Worm (Caenorhabditis elegans) whole organism, young adult: ENCODE results near the gene mnk-1.
A peak's percentile ranks its signal among the peaks of the same experiment; 100 is the strongest.

ENCODE experiments used
- B0336.3 ChIP-seq: fragments of 200-800 bp; sonication (Bioruptor generic); IDR thresholded peaks from 2 replicates; pipeline ENCODE4 v1.3.6; 2022; ENCODE audit warnings: missing genetic modification characterization, missing compliant biosample characterization
- F23B12.7 ChIP-seq: sonication (generic microtip); optimal IDR thresholded peaks from 2 replicates; lab custom pipeline; 2017; ENCODE audit warnings: missing genetic modification characterization, mild to moderate bottlenecking, missing compliant biosample characterization, antibody characterized with exemption, moderate library complexity; ENCODE audit not compliant: insufficient read depth
- F33H1.4 ChIP-seq: fragments of 200-800 bp; sonication (Bioruptor generic); IDR thresholded peaks from 2 replicates; pipeline ENCODE4 v1.3.6; 2022; ENCODE audit warnings: missing genetic modification reagents, missing genetic modification characterization, missing compliant biosample characterization
- K11D2.4 ChIP-seq: fragments of 200-800 bp; sonication (Bioruptor generic); IDR thresholded peaks from 2 replicates; pipeline ENCODE4 v1.3.6; 2022; ENCODE audit warnings: missing genetic modification reagents, missing genetic modification characterization, missing compliant biosample characterization
- K12H6.12 ChIP-seq: fragments of 200-800 bp; sonication (Bioruptor generic); optimal IDR thresholded peaks from 2 replicates; lab custom pipeline; 2018; ENCODE audit warnings: mild to moderate bottlenecking, missing genetic modification characterization, missing compliant biosample characterization
- Y53G8AR.9 ChIP-seq: fragments of 200-800 bp; sonication (Bioruptor generic); conservative IDR thresholded peaks from 2 replicates; pipeline ENCODE4 v1.3.6; 2022; ENCODE audit warnings: missing genetic modification reagents, missing genetic modification characterization, missing compliant biosample characterization
- Y79H2A.3 ChIP-seq: fragments of 200-800 bp; sonication (Bioruptor generic); conservative IDR thresholded peaks from 2 replicates; pipeline ENCODE4 v1.3.6; 2022; ENCODE audit warnings: missing genetic modification reagents, missing genetic modification characterization, missing compliant biosample characterization
- ZK185.1 ChIP-seq: sonication (generic microtip); optimal IDR thresholded peaks from 2 replicates; lab custom pipeline; 2016; ENCODE audit warnings: mild to moderate bottlenecking, missing genetic modification characterization, missing compliant biosample characterization; ENCODE audit not compliant: poor library complexity, severe bottlenecking
- akir-1 ChIP-seq: fragments of 200-800 bp; sonication (Bioruptor generic); optimal IDR thresholded peaks from 2 replicates; lab custom pipeline; 2018; ENCODE audit warnings: mild to moderate bottlenecking, missing genetic modification characterization, moderate library complexity, missing compliant biosample characterization
- aptf-3 ChIP-seq: fragments of 200-800 bp; sonication (Bioruptor generic); IDR thresholded peaks from 2 replicates; pipeline ENCODE4 v1.3.6; 2022; ENCODE audit warnings: missing genetic modification characterization, missing compliant biosample characterization
- bed-1 ChIP-seq: fragments of 200-800 bp; sonication (Bioruptor generic); IDR thresholded peaks from 2 replicates; pipeline ENCODE4 v1.3.6; 2022; ENCODE audit warnings: missing genetic modification reagents, missing genetic modification characterization, missing compliant biosample characterization
- bed-2 ChIP-seq: fragments of 200-800 bp; sonication (Bioruptor generic); IDR thresholded peaks from 2 replicates; pipeline ENCODE4 v1.3.6; 2022; ENCODE audit warnings: missing genetic modification reagents, missing genetic modification characterization, missing compliant biosample characterization
- ccch-3 ChIP-seq: fragments of 200-800 bp; sonication (Bioruptor generic); optimal IDR thresholded peaks from 2 replicates; lab custom pipeline; 2018; ENCODE audit warnings: mild to moderate bottlenecking, missing genetic modification characterization, missing compliant biosample characterization
- cebp-1 ChIP-seq, 2 experiments: fragments of 200-800 bp in 1 of 2; sonication (Bioruptor generic) in 1 of 2; sonication (generic microtip) in 1 of 2; IDR thresholded peaks in 1 of 2; optimal IDR thresholded peaks in 1 of 2; 2 replicates each; pipeline versions ENCODE4 v1.3.6 to Lab custom; 2017 to 2022; ENCODE audit warnings: missing compliant biosample characterization in 2 of 2, missing genetic modification characterization in 2 of 2, mild to moderate bottlenecking in 1 of 2, missing genetic modification reagents in 1 of 2, moderate library complexity in 1 of 2
- ceh-40 ChIP-seq: fragments of 200-800 bp; sonication (Bioruptor generic); IDR thresholded peaks from 2 replicates; pipeline ENCODE4 v1.3.6; 2022; ENCODE audit warnings: missing genetic modification characterization, missing compliant biosample characterization
- ceh-58 ChIP-seq: fragments of 200-800 bp; sonication (Bioruptor generic); IDR thresholded peaks from 2 replicates; pipeline ENCODE4 v1.3.6; 2022; ENCODE audit warnings: missing genetic modification characterization, missing compliant biosample characterization
- egrh-3 ChIP-seq: fragments of 200-800 bp; sonication (Bioruptor generic); IDR thresholded peaks from 2 replicates; pipeline ENCODE4 v1.3.6; 2022; ENCODE audit warnings: missing genetic modification reagents, missing genetic modification characterization, missing compliant biosample characterization
- ets-4 ChIP-seq: fragments of 200-800 bp; sonication (Bioruptor generic); optimal IDR thresholded peaks from 2 replicates; lab custom pipeline; 2018; ENCODE audit warnings: mild to moderate bottlenecking, missing genetic modification characterization, missing compliant biosample characterization
- hlh-12 ChIP-seq: sonication (generic microtip); optimal IDR thresholded peaks from 2 replicates; lab custom pipeline; 2016; ENCODE audit warnings: missing genetic modification characterization, missing compliant biosample characterization
- hsf-1 ChIP-seq: fragments of 200-800 bp; sonication (Bioruptor generic); IDR thresholded peaks from 2 replicates; pipeline ENCODE4 v1.3.6; 2022; ENCODE audit warnings: missing genetic modification reagents, missing genetic modification characterization, missing compliant biosample characterization
- let-607 ChIP-seq, 2 experiments: fragments of 200-800 bp in 1 of 2; sonication (Bioruptor generic) in 1 of 2; sonication (generic microtip) in 1 of 2; optimal IDR thresholded peaks; 2 replicates each; lab custom pipeline; 2016 to 2018; ENCODE audit warnings: mild to moderate bottlenecking in 2 of 2, missing compliant biosample characterization in 2 of 2, missing genetic modification characterization in 2 of 2, moderate library complexity in 2 of 2, missing genotype in 1 of 2
- lin-35 ChIP-seq, 3 experiments: fragments of 150-350 bp in 2 of 3; sonication (generic microtip) in 1 of 3; optimal IDR thresholded peaks; 2 replicates each; lab custom pipeline; 2014 to 2018; ENCODE audit warnings: missing biosample characterization in 3 of 3, missing genetic modification characterization in 3 of 3, missing genetic modification reagents in 3 of 3
- madf-3 ChIP-seq: fragments of 200-800 bp; sonication (Bioruptor generic); IDR thresholded peaks from 2 replicates; pipeline ENCODE4 v1.3.6; 2022; ENCODE audit warnings: missing genetic modification reagents, missing genetic modification characterization, missing compliant biosample characterization
- mxl-1 ChIP-seq: sonication (generic microtip); optimal IDR thresholded peaks from 2 replicates; lab custom pipeline; 2016; ENCODE audit warnings: missing genetic modification characterization, missing compliant biosample characterization
- nfyb-1 ChIP-seq: fragments of 200-800 bp; sonication (Bioruptor generic); IDR thresholded peaks from 2 replicates; pipeline ENCODE4 v1.3.6; 2022; ENCODE audit warnings: missing genetic modification reagents, missing genetic modification characterization, missing compliant biosample characterization
- nhr-179 ChIP-seq: sonication (generic microtip); optimal IDR thresholded peaks from 2 replicates; lab custom pipeline; 2016; ENCODE audit warnings: mild to moderate bottlenecking, missing genetic modification characterization, missing compliant biosample characterization
- rec-8 ChIP-seq, 2 experiments: sonication (generic microtip); optimal IDR thresholded peaks; 2 replicates each; lab custom pipeline; 2016; ENCODE audit warnings: mild to moderate bottlenecking in 2 of 2, missing genetic modification characterization in 2 of 2, missing genetic modification reagents in 2 of 2, missing genotype in 2 of 2, missing biosample characterization in 1 of 2, missing compliant biosample characterization in 1 of 2, moderate library complexity in 1 of 2
- repo-1 ChIP-seq: sonication (generic microtip); optimal IDR thresholded peaks from 2 replicates; lab custom pipeline; 2017; ENCODE audit warnings: mild to moderate bottlenecking, missing genetic modification characterization, missing compliant biosample characterization
- rpc-1 ChIP-seq, 2 experiments: fragments of 150-350 bp in 1 of 2; sonication (generic microtip) in 1 of 2; optimal IDR thresholded peaks; 2 replicates each; lab custom pipeline; 2014 to 2018; ENCODE audit warnings: missing biosample characterization in 1 of 2, missing genetic modification characterization in 1 of 2, missing genetic modification reagents in 1 of 2, missing genotype in 1 of 2
- somi-1 ChIP-seq: fragments of 200-800 bp; sonication (Bioruptor generic); optimal IDR thresholded peaks from 2 replicates; lab custom pipeline; 2018; ENCODE audit warnings: mild to moderate bottlenecking, missing genetic modification characterization, missing compliant biosample characterization
- sptf-2 ChIP-seq: fragments of 200-800 bp; sonication (Bioruptor generic); optimal IDR thresholded peaks from 2 replicates; lab custom pipeline; 2018; ENCODE audit warnings: mild to moderate bottlenecking, missing genetic modification characterization, missing compliant biosample characterization
- tbp1 ChIP-seq: fragments of 200-800 bp; sonication (Bioruptor generic); optimal IDR thresholded peaks from 2 replicates; lab custom pipeline; 2018; ENCODE audit warnings: mild to moderate bottlenecking, missing genetic modification characterization, missing compliant biosample characterization
- tlf-1 ChIP-seq: fragments of 200-800 bp; sonication (Bioruptor generic); optimal IDR thresholded peaks from 2 replicates; lab custom pipeline; 2018; ENCODE audit warnings: mild to moderate bottlenecking, missing genetic modification characterization, missing compliant biosample characterization
- zfh-2 ChIP-seq: fragments of 200-800 bp; sonication (Bioruptor generic); conservative IDR thresholded peaks from 2 replicates; pipeline ENCODE4 v1.3.6; 2022; ENCODE audit warnings: missing genetic modification reagents, missing genetic modification characterization, missing compliant biosample characterization
- ztf-6 ChIP-seq: fragments of 200-800 bp; sonication (Bioruptor generic); IDR thresholded peaks from 2 replicates; pipeline ENCODE4 v1.3.6; 2022; ENCODE audit warnings: missing genetic modification reagents, missing genetic modification characterization, missing compliant biosample characterization

The mnk-1 gene

DNA sequence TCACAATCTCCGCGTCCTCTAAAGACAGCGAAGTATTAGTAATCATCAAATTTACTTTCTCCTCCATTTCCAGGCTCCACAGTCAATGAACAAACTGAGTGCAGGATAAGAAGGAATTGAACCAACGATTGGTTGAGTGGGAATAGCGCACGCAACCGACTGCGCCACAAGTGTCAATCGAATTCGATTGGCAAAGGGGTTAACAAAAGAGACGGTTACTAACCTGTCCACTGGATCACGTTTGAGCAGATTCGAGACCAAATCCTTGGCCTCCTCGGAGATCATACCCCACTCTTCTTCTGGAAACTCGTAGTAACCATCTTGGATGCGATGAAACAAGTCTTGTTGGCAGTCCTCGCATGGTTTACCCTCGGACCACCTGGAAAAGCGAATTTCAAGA lies 9.6 kb downstream of the mnk-1 start (continued):
- TF ChIP-seq ztf-6 (0 out of 2 replicates have a peak, but pooled peaks have one; percentile 48), hsf-1 (GFP tag; lab: Robert Waterston, UW) (no peak), nhr-179 (tag; lab: Kevin White, UChicago) (no peak), ccch-3 (GFP tag; lab: Kevin White, UChicago) (no peak), aptf-3 (GFP tag; lab: Robert Waterston, UW) (peak; percentile 39; the same call in 1 of the 2 replicates), rpc-1 (optimal IDR thresholded peaks at IDR 0.05; lab: Kevin White, UChicago) (peak; percentile 50), rpc-1 (tag; optimal IDR thresholded peaks at IDR 0.05; lab: Kevin White, UChicago) (peak; percentile 78), mxl-1 (tag; lab: Kevin White, UChicago) (no peak), F23B12.7 (tag; lab: Kevin White, UChicago) (no peak), somi-1 (no peak), ceh-40 (GFP tag; lab: Robert Waterston, UW) (no peak), Y79H2A.3 (GFP tag; lab: Robert Waterston, UW) (peak; percentile 61; the same call in 1 of the 2 replicates), hlh-12 (tag; lab: Kevin White, UChicago) (no peak)

DNA sequence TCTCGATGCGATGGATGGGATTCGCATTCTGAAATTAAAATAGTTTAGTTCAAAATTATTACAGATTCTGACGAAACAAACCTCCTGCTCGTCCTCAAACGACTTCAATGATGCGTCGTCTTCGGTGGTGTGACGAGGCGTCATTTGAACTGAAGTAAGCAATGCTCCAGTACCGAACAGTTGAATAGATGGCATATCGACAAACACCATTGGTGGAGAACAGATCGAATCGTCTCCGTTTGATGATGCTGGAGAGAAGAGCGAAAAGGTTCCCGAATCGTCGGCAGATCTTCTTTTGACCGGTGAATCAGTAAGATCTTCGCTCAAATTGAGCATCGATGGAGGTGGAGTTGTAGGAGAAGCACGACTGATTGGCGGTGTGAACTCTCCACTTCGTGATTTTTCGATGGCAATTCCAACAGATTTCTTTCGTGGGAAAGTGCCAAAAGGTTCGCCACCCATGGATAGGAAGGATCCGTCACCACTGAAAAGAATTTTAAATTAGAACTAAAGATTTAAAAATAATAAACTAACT lies 10.4 kb downstream of the mnk-1 start:
- no peak for TF ChIP-seq rec-8 (tag; optimal IDR thresholded peaks at IDR 0.05; lab: Kevin White, UChicago)
- TF ChIP-seq akir-1 (GFP tag; lab: Kevin White, UChicago): peak; percentile 1
- peak; percentile 13; the same call in 1 of the 2 replicates for TF ChIP-seq K11D2.4
- TF ChIP-seq nfyb-1: peak; percentile 59; the same call in 1 of the 2 replicates
- TF ChIP-seq tbp1 (GFP tag; lab: Kevin White, UChicago): no peak
- TF ChIP-seq ceh-58 (GFP tag; lab: Robert Waterston, UW): no peak
- TF ChIP-seq bed-2 (GFP tag; lab: Robert Waterston, UW): no peak
- 0 out of 2 replicates have a peak, but pooled peaks have one; percentile 9 for TF ChIP-seq cebp-1 (GFP tag; IDR thresholded peaks at IDR 0.05; lab: Robert Waterston, UW)
- TF ChIP-seq cebp-1 (tag; optimal IDR thresholded peaks at IDR 0.05; lab: Kevin White, UChicago): peak; percentile 35
- TF ChIP-seq B0336.3: peak; percentile 9; the same call in 1 of the 2 replicates
- 0 out of 2 replicates have a peak, but pooled peaks have one; percentile 26 for TF ChIP-seq bed-1 (GFP tag; lab: Robert Waterston, UW)
- TF ChIP-seq F33H1.4: no peak
- no peak for TF ChIP-seq egrh-3 (GFP tag; lab: Robert Waterston, UW)
- no peak for TF ChIP-seq repo-1 (tag; lab: Kevin White, UChicago)
- TF ChIP-seq lin-35 (GFP tag; optimal IDR thresholded peaks at IDR 0.05; lab: Kevin White, UChicago): peak in 1 of 3 experiments; percentile 23
- peak; percentile 44 for TF ChIP-seq Y53G8AR.9
- TF ChIP-seq ZK185.1: no peak
- TF ChIP-seq sptf-2 (GFP tag; lab: Kevin White, UChicago): no peak
- TF ChIP-seq let-607 (tag; optimal IDR thresholded peaks at IDR 0.05; lab: Kevin White, UChicago): no peak
- peak; percentile 19; the same call in 1 of the 2 replicates for TF ChIP-seq zfh-2 (GFP tag; lab: Robert Waterston, UW)
- no peak for TF ChIP-seq tlf-1 (GFP tag; lab: Kevin White, UChicago)
- TF ChIP-seq K12H6.12 (tag; lab: Kevin White, UChicago): no peak
- TF ChIP-seq madf-3 (GFP tag; lab: Robert Waterston, UW): 0 out of 2 replicates have a peak, but pooled peaks have one; percentile 34
- peak; percentile 19 for TF ChIP-seq ets-4
